Worm (Caenorhabditis elegans): ENCODE measurements around the gene C17C3.3.

The C17C3.3 gene

DNA sequence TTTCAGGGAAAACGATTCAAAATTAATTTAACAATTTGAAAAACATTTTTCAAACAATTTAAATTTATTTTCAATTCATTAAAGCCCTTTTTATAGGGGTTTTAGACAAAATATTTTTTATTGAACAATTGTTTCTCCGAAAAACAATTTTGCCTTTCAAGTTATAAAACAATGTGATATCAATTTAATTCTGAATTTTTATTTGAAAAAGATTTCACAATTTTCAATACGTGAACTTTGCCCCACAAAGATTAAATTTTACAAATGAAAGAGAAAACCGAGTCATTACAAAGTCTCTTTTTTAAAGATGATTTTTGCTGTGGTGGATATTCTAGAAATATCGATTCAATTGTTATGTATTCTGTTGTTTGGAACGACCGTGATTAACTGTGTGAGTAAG, 42.6 kb upstream of the C17C3.3 start, which contains the start of gene ZK177.2:
Gene ZK177.2, plus strand, starts transcription at position 301 of the 400 bp plus-strand sequence.
- TF ChIP-seq aly-2 (tag; optimal IDR thresholded peaks at IDR 0.05) (no peak), egl-5 (tag; optimal IDR thresholded peaks at IDR 0.05) (no peak), eor-1 (tag; optimal IDR thresholded peaks at IDR 0.05) (no peak), tbx-2 (tag; optimal IDR thresholded peaks at IDR 0.05) (no peak), R02D3.7 (tag; optimal IDR thresholded peaks at IDR 0.05) (no peak), nhr-67 (tag; optimal IDR thresholded peaks at IDR 0.05) (no peak), elt-3 (tag; optimal IDR thresholded peaks at IDR 0.05) (no peak), nhr-76 (tag; optimal IDR thresholded peaks at IDR 0.05) (no peak), nhr-25 (tag; optimal IDR thresholded peaks at IDR 0.05) (no peak), daf-12 (tag; optimal IDR thresholded peaks at IDR 0.05) (no peak), lin-39 (tag; optimal IDR thresholded peaks at IDR 0.05) (no peak), zag-1 (tag; optimal IDR thresholded peaks at IDR 0.05) (no peak), elt-2 (tag; optimal IDR thresholded peaks at IDR 0.05) (no peak)

DNA sequence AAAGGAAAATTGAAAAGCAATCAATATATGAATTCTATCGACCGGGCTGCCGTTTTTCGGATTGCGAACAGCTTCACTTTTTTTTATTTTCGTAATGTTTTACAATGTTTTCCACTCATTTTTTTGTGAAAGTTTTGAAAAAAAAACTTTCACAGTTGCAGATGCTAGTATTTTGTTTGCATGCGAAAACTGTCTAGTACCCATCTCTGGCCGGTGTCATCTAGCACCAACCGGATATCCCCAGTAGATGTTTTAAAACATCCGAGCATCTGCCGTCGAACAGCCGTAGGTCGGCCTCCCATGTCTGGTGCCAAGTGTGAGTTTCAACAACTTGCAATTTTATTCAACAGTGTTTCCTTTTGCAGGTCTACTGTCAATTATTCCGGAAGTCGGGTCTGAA, 40.1 kb upstream of the C17C3.3 start, which contains the start of gene ZK177.12:
Gene ZK177.12, plus strand, starts transcription at position 301 of the 400 bp plus-strand sequence.
- TF ChIP-seq egl-5 (tag; optimal IDR thresholded peaks at IDR 0.05) (no peak), nhr-25 (tag; optimal IDR thresholded peaks at IDR 0.05) (no peak), ztf-4 (tag; optimal IDR thresholded peaks at IDR 0.05) (no peak), ama-1 (optimal IDR thresholded peaks at IDR 0.05) (no peak), zag-1 (tag; optimal IDR thresholded peaks at IDR 0.05) (no peak), snpc-4 (tag; optimal IDR thresholded peaks at IDR 0.05) (no peak), fkh-2 (tag; optimal IDR thresholded peaks at IDR 0.05) (no peak), unc-39 (tag; optimal IDR thresholded peaks at IDR 0.05) (no peak), nfya-1 (tag; optimal IDR thresholded peaks at IDR 0.05; ENCODE audit: insufficient read depth) (no peak), ZK546.5 (tag; optimal IDR thresholded peaks at IDR 0.05) (no peak), fos-1 (tag; optimal IDR thresholded peaks at IDR 0.05) (no peak), jun-1 (tag; optimal IDR thresholded peaks at IDR 0.05) (no peak), nhr-76 (tag; optimal IDR thresholded peaks at IDR 0.05) (no peak), ztf-11 (tag; optimal IDR thresholded peaks at IDR 0.05) (no peak), tbx-2 (tag; optimal IDR thresholded peaks at IDR 0.05) (no peak), skn-1 (tag; optimal IDR thresholded peaks at IDR 0.05) (no peak), ceh-28 (tag; optimal IDR thresholded peaks at IDR 0.05) (no peak), elt-1 (tag; optimal IDR thresholded peaks at IDR 0.05) (no peak)

ce11 chrII:5522637-5523036, 38.9 kb upstream of the C17C3.3 start, which contains the start of gene ZK177.11:
Gene ZK177.11 (plus strand): TSS chrII:5522937.
- TF ChIP-seq egl-5 (tag; optimal IDR thresholded peaks at IDR 0.05) (no peak), nhr-11 (tag; optimal IDR thresholded peaks at IDR 0.05) (no peak), unc-39 (tag; optimal IDR thresholded peaks at IDR 0.05) (no peak), fkh-2 (tag; optimal IDR thresholded peaks at IDR 0.05) (no peak), elt-2 (tag; optimal IDR thresholded peaks at IDR 0.05) (no peak)

- TF ChIP-seq elt-1 (tag; optimal IDR thresholded peaks at IDR 0.05) (no peak), ZK546.5 (tag; optimal IDR thresholded peaks at IDR 0.05) (no peak), nhr-12 (tag; optimal IDR thresholded peaks at IDR 0.05) (no peak), nhr-11 (tag; optimal IDR thresholded peaks at IDR 0.05) (no peak), nhr-76 (tag; optimal IDR thresholded peaks at IDR 0.05) (no peak), pha-4 (tag; optimal IDR thresholded peaks at IDR 0.05) (no peak)
Measured at ce11 chrII:5525297-5525696, 36.2 kb upstream of the C17C3.3 start, which contains the start of gene tbx-35. Gene tbx-35 (minus strand): TSS chrII:5525397.

DNA sequence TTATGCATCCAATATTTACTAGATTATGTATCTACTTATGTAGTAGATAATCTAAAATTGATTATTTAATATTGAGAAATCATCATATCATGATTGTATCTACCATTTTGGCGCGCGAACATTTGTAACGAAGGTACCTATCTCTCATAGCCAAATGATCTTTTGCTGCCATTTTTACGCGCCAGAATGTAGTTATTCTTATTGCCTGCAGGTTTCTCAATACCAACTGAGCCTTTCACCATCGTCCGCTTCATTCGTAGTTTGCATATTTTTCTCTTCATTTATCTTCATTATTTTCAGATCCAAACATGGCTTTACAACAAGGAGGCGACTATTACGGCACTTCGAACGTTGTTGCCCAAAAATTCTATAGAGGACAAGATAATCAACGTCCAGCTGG, 33.7 kb upstream of the C17C3.3 start, which contains the start of gene ZK177.1:
Gene ZK177.1, plus strand, starts transcription at position 301 of the 400 bp plus-strand sequence.
- TF ChIP-seq nhr-237 (tag; optimal IDR thresholded peaks at IDR 0.05) (no peak), nhr-43 (tag; optimal IDR thresholded peaks at IDR 0.05; ENCODE audit: poor library complexity, severe bottlenecking) (no peak), sea-2 (GFP tag; optimal IDR thresholded peaks at IDR 0.05) (no peak), egl-5 (tag; optimal IDR thresholded peaks at IDR 0.05) (no peak), zag-1 (tag; optimal IDR thresholded peaks at IDR 0.05) (no peak), elt-3 (tag; optimal IDR thresholded peaks at IDR 0.05) (no peak), unc-39 (tag; optimal IDR thresholded peaks at IDR 0.05) (no peak), ama-1 (optimal IDR thresholded peaks at IDR 0.05) (no peak), lin-39 (tag; optimal IDR thresholded peaks at IDR 0.05) (no peak), ceh-28 (tag; optimal IDR thresholded peaks at IDR 0.05) (no peak), mml-1 (tag; optimal IDR thresholded peaks at IDR 0.05) (no peak), ceh-16 (tag; optimal IDR thresholded peaks at IDR 0.05) (no peak), ceh-82 (tag; optimal IDR thresholded peaks at IDR 0.05) (no peak), lsy-12 (tag; optimal IDR thresholded peaks at IDR 0.05) (no peak), ztf-4 (tag; optimal IDR thresholded peaks at IDR 0.05) (no peak), elt-1 (tag; optimal IDR thresholded peaks at IDR 0.05) (no peak), eor-1 (tag; optimal IDR thresholded peaks at IDR 0.05) (no peak), ztf-11 (tag; optimal IDR thresholded peaks at IDR 0.05) (no peak)

All from whole organism, L3 larva.